Worm (Caenorhabditis elegans): ENCODE data around the gene srab-22.
"Not testable (repeated sequence)": the region's sequence is repeated elsewhere in the genome, so short reads cannot be mapped to it uniquely, and the experiment has no call there.

Gene srab-22

DNA sequence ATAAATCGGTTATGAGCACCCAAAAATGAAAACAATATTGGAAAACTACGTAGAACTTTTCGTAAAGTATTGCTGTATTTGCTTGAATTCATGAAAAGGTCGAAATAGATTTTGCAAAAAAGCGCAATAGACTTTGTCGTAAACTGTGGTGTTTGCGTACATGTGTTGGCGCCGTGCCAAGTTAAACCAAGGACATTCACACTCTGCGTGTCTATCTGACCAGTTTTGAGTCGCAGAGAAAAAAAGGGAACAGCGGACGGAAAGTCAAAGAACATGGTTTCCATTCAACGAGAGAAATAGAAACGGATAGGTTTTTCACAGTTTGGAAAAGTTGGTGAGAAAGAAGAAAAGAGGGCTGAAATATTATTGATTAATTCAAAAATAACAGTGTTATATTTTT is 35.2 kb upstream of the srab-22 start (continued):
- TF ChIP-seq F16B12.6 (tag; optimal IDR thresholded peaks at IDR 0.05): peak; percentile 85
- peak; percentile 73 for TF ChIP-seq skn-1 (tag; optimal IDR thresholded peaks at IDR 0.05)
- TF ChIP-seq lin-13 (GFP tag; optimal IDR thresholded peaks at IDR 0.05): peak; percentile 73
- TF ChIP-seq dsc-1 (tag; optimal IDR thresholded peaks at IDR 0.05): peak; percentile 17
- TF ChIP-seq fkh-8 (tag; optimal IDR thresholded peaks at IDR 0.05): peak; percentile 23
- TF ChIP-seq ceh-88 (GFP tag; IDR thresholded peaks at IDR 0.05): no peak
- no peak for TF ChIP-seq aly-2 (tag; optimal IDR thresholded peaks at IDR 0.05)
- TF ChIP-seq ets-5 (GFP tag; IDR thresholded peaks at IDR 0.05): no peak
- no peak for TF ChIP-seq mef-2 (tag; optimal IDR thresholded peaks at IDR 0.05)
- TF ChIP-seq ama-1 (optimal IDR thresholded peaks at IDR 0.05): no peak
- peak; percentile 81 for TF ChIP-seq nhr-90 (tag; optimal IDR thresholded peaks at IDR 0.05; ENCODE audit: poor library complexity)
- TF ChIP-seq hpl-2 (GFP tag; optimal IDR thresholded peaks at IDR 0.05): peak; percentile 64
- peak; percentile 19 for TF ChIP-seq lir-3 (tag; optimal IDR thresholded peaks at IDR 0.05; ENCODE audit: poor library complexity)
- no peak for TF ChIP-seq hlh-4 (tag; optimal IDR thresholded peaks at IDR 0.05)

DNA sequence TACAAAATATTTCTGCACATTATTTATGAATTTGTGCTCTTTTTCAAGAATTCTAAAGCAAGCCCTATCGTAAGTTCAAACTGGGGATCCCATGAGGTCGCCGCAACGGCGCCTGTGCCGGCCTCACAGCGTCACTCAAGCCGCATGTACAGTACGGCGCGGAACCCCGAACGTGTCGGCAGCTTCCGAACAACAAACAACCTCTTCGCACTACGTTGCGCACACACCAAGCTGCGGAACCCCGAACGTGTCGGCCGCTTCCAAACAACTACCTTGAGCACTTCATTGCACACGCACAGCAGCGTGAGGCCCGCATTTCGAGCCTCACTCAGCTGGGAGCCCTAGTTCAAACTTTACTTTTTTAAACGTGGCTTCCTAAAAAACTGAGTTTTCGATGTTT is 32.1 kb upstream of the srab-22 start:
- TF ChIP-seq ztf-4 (tag; optimal IDR thresholded peaks at IDR 0.05): no peak
- no peak for TF ChIP-seq efl-1 (optimal IDR thresholded peaks at IDR 0.05)
- TF ChIP-seq efl-1 (GFP tag; optimal IDR thresholded peaks at IDR 0.05 in 1 of 2): peak in 1 of 2 experiments; percentile 62
- no peak for TF ChIP-seq lin-39 (tag; optimal IDR thresholded peaks at IDR 0.05)
- no peak for TF ChIP-seq egl-13 (tag; optimal IDR thresholded peaks at IDR 0.05)

DNA sequence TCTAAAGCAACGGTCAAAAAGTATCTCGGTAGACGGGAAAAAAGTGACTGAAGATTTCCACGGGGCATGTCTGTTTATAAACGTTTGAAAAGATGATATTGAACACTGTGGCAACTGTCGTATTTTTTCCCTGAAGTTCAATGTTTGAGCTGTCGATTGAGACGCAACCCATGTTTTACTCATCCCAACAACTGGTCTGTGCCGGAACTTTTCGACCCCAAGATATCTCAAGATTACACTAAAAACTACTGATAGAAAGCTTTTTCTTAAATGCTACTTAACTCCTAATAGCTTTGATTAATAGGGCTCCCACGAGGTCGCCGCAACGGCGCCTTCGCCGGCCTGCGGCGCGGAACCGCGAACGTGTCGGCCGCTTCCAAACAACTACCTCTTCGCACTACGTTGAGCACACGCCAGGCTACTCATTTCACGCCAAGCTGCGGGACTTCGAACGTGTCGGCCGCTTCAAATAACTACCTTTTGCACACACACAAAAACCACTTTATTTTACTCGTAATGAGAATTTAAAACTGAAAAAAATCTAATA is 31.4 kb upstream of the srab-22 start, which contains the start of gene T20D4.15:
Gene T20D4.15, minus strand, starts transcription at position 51 of the 547 bp plus-strand sequence.
- TF ChIP-seq nhr-28 (tag; optimal IDR thresholded peaks at IDR 0.05): no peak
- no peak for TF ChIP-seq unc-130 (tag; optimal IDR thresholded peaks at IDR 0.05)
- no peak for TF ChIP-seq jun-1 (tag; optimal IDR thresholded peaks at IDR 0.05)
- no peak for TF ChIP-seq xbp-1 (tag; optimal IDR thresholded peaks at IDR 0.05)
- no peak for TF ChIP-seq lsy-2 (tag; optimal IDR thresholded peaks at IDR 0.05)
- TF ChIP-seq zag-1 (tag; optimal IDR thresholded peaks at IDR 0.05): no peak
- TF ChIP-seq mab-9 (GFP tag; IDR thresholded peaks at IDR 0.05): no peak
- no peak for TF ChIP-seq nhr-47 (tag; optimal IDR thresholded peaks at IDR 0.05)
- no peak for TF ChIP-seq nhr-76 (tag; optimal IDR thresholded peaks at IDR 0.05)
- no peak for TF ChIP-seq elt-2 (tag; optimal IDR thresholded peaks at IDR 0.05)
- TF ChIP-seq zip-4 (GFP tag; optimal IDR thresholded peaks at IDR 0.05): no peak
- TF ChIP-seq nhr-77 (tag; optimal IDR thresholded peaks at IDR 0.05): no peak
- no peak for TF ChIP-seq nhr-237 (tag; optimal IDR thresholded peaks at IDR 0.05)
- TF ChIP-seq rnt-1 (tag; optimal IDR thresholded peaks at IDR 0.05): no peak
- TF ChIP-seq hlh-4 (tag; optimal IDR thresholded peaks at IDR 0.05): no peak
- TF ChIP-seq Y116A8C.19 (tag; optimal IDR thresholded peaks at IDR 0.05; ENCODE audit: borderline replicate concordance): no peak
- TF ChIP-seq ztf-4 (tag; optimal IDR thresholded peaks at IDR 0.05): no peak
- TF ChIP-seq lin-13 (GFP tag; optimal IDR thresholded peaks at IDR 0.05): no peak
- TF ChIP-seq sup-37 (GFP tag; optimal IDR thresholded peaks at IDR 0.05): no peak

DNA sequence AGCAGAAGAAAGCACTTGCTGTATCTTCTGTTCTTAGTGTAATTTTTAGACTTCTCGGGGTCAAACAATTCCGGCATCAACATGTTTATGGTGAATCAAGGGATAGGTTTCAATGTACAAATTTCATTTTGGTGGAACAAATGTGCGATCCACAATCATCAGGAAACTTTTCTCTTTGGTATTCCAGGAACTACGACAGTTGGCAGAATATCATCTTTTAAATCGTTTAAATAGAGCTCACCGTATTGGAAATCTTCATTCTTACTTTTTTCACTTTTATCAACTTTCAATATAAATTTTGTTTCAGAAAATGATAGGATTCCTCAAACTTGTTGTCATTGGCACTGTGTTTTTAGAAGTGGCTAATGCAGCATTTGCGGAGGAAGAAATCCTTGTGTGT is 29.4 kb upstream of the srab-22 start, which contains the start of gene T20D4.12:
Gene T20D4.12, plus strand, starts transcription at position 301 of the 400 bp plus-strand sequence.
- TF ChIP-seq nhr-237, nhr-84, blmp-1 (tag; optimal IDR thresholded peaks at IDR 0.05): not testable (repeated sequence)

DNA sequence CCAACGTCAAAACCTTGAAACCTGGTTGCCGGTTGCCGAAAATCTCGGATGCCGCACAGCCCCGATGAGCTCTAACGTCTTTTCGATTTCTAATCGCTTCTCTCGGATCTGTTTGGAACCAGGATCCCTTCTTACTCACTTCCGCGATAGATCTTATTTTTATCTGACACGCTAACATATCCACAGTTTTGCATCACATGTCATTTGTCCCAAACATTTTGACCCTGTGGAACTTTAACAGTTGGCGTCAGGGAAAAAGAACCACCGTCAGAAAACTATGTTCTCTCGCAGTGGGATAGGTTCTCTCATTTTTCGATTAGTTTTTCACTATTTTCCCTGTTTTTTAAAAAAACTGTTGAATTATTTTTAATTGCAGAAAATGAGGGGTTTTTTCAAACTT is 27.9 kb upstream of the srab-22 start, which contains the start of gene T20D4.11:
Gene T20D4.11, plus strand, starts transcription at position 377 of the 400 bp plus-strand sequence.
- TF ChIP-seq ztf-4 (tag; optimal IDR thresholded peaks at IDR 0.05) (no peak), nhr-77 (tag; optimal IDR thresholded peaks at IDR 0.05) (no peak), zag-1 (tag; optimal IDR thresholded peaks at IDR 0.05) (no peak)
